Worm (Caenorhabditis elegans): ENCODE results near the gene Y116F11B.14.

DNA sequence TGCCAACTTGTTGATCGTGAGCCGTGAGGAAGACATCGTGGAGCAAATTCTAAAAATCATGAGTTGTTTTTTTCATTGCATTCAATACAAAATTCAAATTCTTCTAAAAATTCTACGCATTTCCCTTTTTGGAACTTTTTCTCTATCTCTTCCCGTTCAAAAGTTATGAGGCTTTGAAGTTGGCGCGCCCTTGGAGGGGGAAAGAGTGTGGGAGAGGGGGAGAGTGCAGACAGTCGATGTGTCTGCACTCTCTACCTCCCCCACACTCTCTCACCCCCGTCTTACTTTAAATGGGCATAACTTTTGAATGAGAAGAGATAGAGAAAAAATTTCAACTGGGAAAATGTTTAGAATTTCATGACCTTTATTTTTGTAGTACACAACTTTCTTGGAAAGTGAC is 42.9 kb upstream of the Y116F11B.14 start:
- TF ChIP-seq tra-4 (tag; optimal IDR thresholded peaks at IDR 0.05) (no peak), ama-1 (optimal IDR thresholded peaks at IDR 0.05) (no peak), sea-1 (GFP tag; conservative IDR thresholded peaks at IDR 0.05) (no peak)

Measured in whole organism, early embryonic.